Fruit fly (Drosophila melanogaster): ENCODE results near the gene Nle.

Nle gene

DNA sequence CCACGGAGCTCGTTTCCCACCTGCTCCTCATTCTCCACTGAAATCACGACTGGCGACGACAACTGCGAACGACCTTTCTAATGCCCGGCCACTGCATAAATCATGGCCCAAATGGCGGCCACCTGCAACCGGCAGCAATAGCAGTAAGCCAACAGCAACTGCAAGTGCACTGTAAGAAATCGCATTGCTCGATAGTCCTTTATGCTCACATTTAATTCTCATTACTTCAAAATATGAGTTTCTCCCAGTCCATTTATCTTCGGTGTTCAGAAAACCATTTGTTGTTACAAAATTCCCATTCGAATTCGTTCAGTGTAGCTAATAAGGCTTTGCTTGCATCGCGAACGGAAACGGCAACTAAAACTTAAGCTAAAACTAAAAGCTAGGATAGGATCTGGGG lies 36.1 kb upstream of the Nle start:
- TF ChIP-seq cnc (optimal IDR thresholded peaks at IDR 0.05): no peak
- no peak for TF ChIP-seq CG7045 (GFP tag; optimal IDR thresholded peaks at IDR 0.05)
- no peak for TF ChIP-seq CG1620 (GFP tag; optimal IDR thresholded peaks at IDR 0.05)
- TF ChIP-seq CG33017 (tag; optimal IDR thresholded peaks at IDR 0.05): no peak
- TF ChIP-seq kay (GFP tag; ENCODE audit: borderline replicate concordance): no peak
- TF ChIP-seq CG7101 (tag; optimal IDR thresholded peaks at IDR 0.05): no peak
- TF ChIP-seq CG5204 (GFP tag; optimal IDR thresholded peaks at IDR 0.05): no peak
- TF ChIP-seq Hr96 (GFP tag; optimal IDR thresholded peaks at IDR 0.05): no peak
- TF ChIP-seq pad (GFP tag; optimal IDR thresholded peaks at IDR 0.05): no peak
- TF ChIP-seq Mnt (GFP tag; optimal IDR thresholded peaks at IDR 0.05): no peak
- TF ChIP-seq tj (GFP tag; optimal IDR thresholded peaks at IDR 0.05): no peak
- no peak for TF ChIP-seq cic (GFP tag; optimal IDR thresholded peaks at IDR 0.05)
- no peak for TF ChIP-seq CG12768 (GFP tag; optimal IDR thresholded peaks at IDR 0.05)
- no peak for TF ChIP-seq bab1 (GFP tag; optimal IDR thresholded peaks at IDR 0.05)
- TF ChIP-seq toe (GFP tag; optimal IDR thresholded peaks at IDR 0.05): no peak
- TF ChIP-seq ovo (GFP tag; optimal IDR thresholded peaks at IDR 0.05): no peak

dm6 chr2L:602439-602879 lies 34.5 kb upstream of the Nle start, which contains the start of gene CG13689:
Gene CG13689, plus strand, starts transcription at chr2L:602813.
- TF ChIP-seq CG5204 (GFP tag; optimal IDR thresholded peaks at IDR 0.05) (peak; percentile 31), CG11617 (GFP tag; optimal IDR thresholded peaks at IDR 0.05) (no peak), cnc (optimal IDR thresholded peaks at IDR 0.05) (no peak), CG12768 (GFP tag; optimal IDR thresholded peaks at IDR 0.05) (no peak), tj (GFP tag; optimal IDR thresholded peaks at IDR 0.05) (no peak), CG7101 (tag; optimal IDR thresholded peaks at IDR 0.05) (no peak), CG1620 (GFP tag; optimal IDR thresholded peaks at IDR 0.05) (peak; percentile 44), Clk (GFP tag; optimal IDR thresholded peaks at IDR 0.05) (no peak), CG14711 (tag; optimal IDR thresholded peaks at IDR 0.05) (peak; percentile 79), CG33017 (tag; optimal IDR thresholded peaks at IDR 0.05) (no peak), CG7045 (GFP tag; optimal IDR thresholded peaks at IDR 0.05) (peak; percentile 29), toe (GFP tag; optimal IDR thresholded peaks at IDR 0.05) (peak; percentile 50), pad (GFP tag; optimal IDR thresholded peaks at IDR 0.05) (peak; percentile 14), ovo (GFP tag; optimal IDR thresholded peaks at IDR 0.05) (peak; percentile 3), Hr96 (GFP tag; optimal IDR thresholded peaks at IDR 0.05) (peak; percentile 39), Mnt (GFP tag; optimal IDR thresholded peaks at IDR 0.05) (no peak), cic (GFP tag; optimal IDR thresholded peaks at IDR 0.05) (no peak), bab1 (GFP tag; optimal IDR thresholded peaks at IDR 0.05) (peak; percentile 38), kay (GFP tag; ENCODE audit: borderline replicate concordance) (no peak), Crg-1 (GFP tag; optimal IDR thresholded peaks at IDR 0.05) (no peak)

dm6 chr2L:601848-602247 lies 33.9 kb upstream of the Nle start:
- TF ChIP-seq CG1620 (GFP tag; optimal IDR thresholded peaks at IDR 0.05) (no peak), CG33017 (tag; optimal IDR thresholded peaks at IDR 0.05) (no peak), CG11617 (GFP tag; optimal IDR thresholded peaks at IDR 0.05) (no peak), Hr96 (GFP tag; optimal IDR thresholded peaks at IDR 0.05) (no peak), Mnt (GFP tag; optimal IDR thresholded peaks at IDR 0.05) (no peak), tj (GFP tag; optimal IDR thresholded peaks at IDR 0.05) (no peak), CG7101 (tag; optimal IDR thresholded peaks at IDR 0.05) (no peak), ovo (GFP tag; optimal IDR thresholded peaks at IDR 0.05) (no peak), CG14711 (tag; optimal IDR thresholded peaks at IDR 0.05) (no peak), toe (GFP tag; optimal IDR thresholded peaks at IDR 0.05) (no peak), CG7045 (GFP tag; optimal IDR thresholded peaks at IDR 0.05) (no peak)

- no peak for TF ChIP-seq CG11617 (GFP tag; optimal IDR thresholded peaks at IDR 0.05)
- no peak for TF ChIP-seq Crg-1 (GFP tag; optimal IDR thresholded peaks at IDR 0.05)
- TF ChIP-seq CG7101 (tag; optimal IDR thresholded peaks at IDR 0.05): no peak
- TF ChIP-seq CG14711 (tag; optimal IDR thresholded peaks at IDR 0.05): no peak
- TF ChIP-seq cnc (optimal IDR thresholded peaks at IDR 0.05): no peak
- no peak for TF ChIP-seq CG7045 (GFP tag; optimal IDR thresholded peaks at IDR 0.05)
- no peak for TF ChIP-seq kay (GFP tag; ENCODE audit: borderline replicate concordance)
- no peak for TF ChIP-seq ovo (GFP tag; optimal IDR thresholded peaks at IDR 0.05)
- no peak for TF ChIP-seq toe (GFP tag; optimal IDR thresholded peaks at IDR 0.05)
- no peak for TF ChIP-seq cic (GFP tag; optimal IDR thresholded peaks at IDR 0.05)
- no peak for TF ChIP-seq CG5204 (GFP tag; optimal IDR thresholded peaks at IDR 0.05)
- TF ChIP-seq pad (GFP tag; optimal IDR thresholded peaks at IDR 0.05): no peak
- TF ChIP-seq CG33017 (tag; optimal IDR thresholded peaks at IDR 0.05): no peak
- TF ChIP-seq CG12768 (GFP tag; optimal IDR thresholded peaks at IDR 0.05): no peak
- no peak for TF ChIP-seq Clk (GFP tag; optimal IDR thresholded peaks at IDR 0.05)
- TF ChIP-seq tj (GFP tag; optimal IDR thresholded peaks at IDR 0.05): no peak
- TF ChIP-seq Mnt (GFP tag; optimal IDR thresholded peaks at IDR 0.05): no peak
- no peak for TF ChIP-seq Hr96 (GFP tag; optimal IDR thresholded peaks at IDR 0.05)
- no peak for TF ChIP-seq CG1620 (GFP tag; optimal IDR thresholded peaks at IDR 0.05)
- no peak for TF ChIP-seq bab1 (GFP tag; optimal IDR thresholded peaks at IDR 0.05)
These were observed 29.9 kb upstream of the Nle start for dm6 chr2L:597771-598170.

dm6 chr2L:594635-595384 lies 26.9 kb upstream of the Nle start, which contains the start of gene Gsc:
Gene Gsc, minus strand, starts transcription at chr2L:594685.
- no peak for TF ChIP-seq CG11617 (GFP tag; optimal IDR thresholded peaks at IDR 0.05)
- TF ChIP-seq pad (GFP tag; optimal IDR thresholded peaks at IDR 0.05): no peak
- TF ChIP-seq CG7045 (GFP tag; optimal IDR thresholded peaks at IDR 0.05): no peak
- no peak for TF ChIP-seq toe (GFP tag; optimal IDR thresholded peaks at IDR 0.05)

DNA sequence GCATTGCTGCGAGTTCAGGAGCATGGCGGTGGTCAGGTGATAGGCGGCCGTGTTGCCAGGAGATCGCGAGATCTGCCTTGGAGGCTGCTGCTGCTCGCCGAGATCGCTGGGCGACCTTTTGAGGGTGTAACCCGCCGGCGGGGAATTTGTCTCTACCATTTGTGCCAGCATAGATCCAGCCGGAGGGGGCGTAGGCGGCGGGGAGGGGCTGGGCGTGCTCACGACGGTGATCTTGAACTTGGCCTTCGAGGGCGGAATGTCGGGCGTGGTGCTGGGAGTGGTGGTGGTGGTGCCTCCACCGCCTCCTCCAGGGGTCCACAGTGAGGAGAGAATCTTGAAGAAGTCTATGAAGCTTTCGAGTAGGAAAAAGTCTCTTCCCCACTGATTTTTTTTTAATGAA lies 26.1 kb upstream of the Nle start:
- TF ChIP-seq pad (GFP tag; optimal IDR thresholded peaks at IDR 0.05) (no peak), CG1620 (GFP tag; optimal IDR thresholded peaks at IDR 0.05) (no peak), Hr96 (GFP tag; optimal IDR thresholded peaks at IDR 0.05) (no peak), CG12768 (GFP tag; optimal IDR thresholded peaks at IDR 0.05) (no peak), kay (GFP tag; ENCODE audit: borderline replicate concordance) (no peak), tj (GFP tag; optimal IDR thresholded peaks at IDR 0.05) (no peak), CG7101 (tag; optimal IDR thresholded peaks at IDR 0.05) (no peak), CG7045 (GFP tag; optimal IDR thresholded peaks at IDR 0.05) (no peak), CG5204 (GFP tag; optimal IDR thresholded peaks at IDR 0.05) (no peak), Clk (GFP tag; optimal IDR thresholded peaks at IDR 0.05) (no peak)

Data from whole organism, adult.